Fruit fly (Drosophila melanogaster): ENCODE results near the gene CenG1A.

The CenG1A gene

DNA sequence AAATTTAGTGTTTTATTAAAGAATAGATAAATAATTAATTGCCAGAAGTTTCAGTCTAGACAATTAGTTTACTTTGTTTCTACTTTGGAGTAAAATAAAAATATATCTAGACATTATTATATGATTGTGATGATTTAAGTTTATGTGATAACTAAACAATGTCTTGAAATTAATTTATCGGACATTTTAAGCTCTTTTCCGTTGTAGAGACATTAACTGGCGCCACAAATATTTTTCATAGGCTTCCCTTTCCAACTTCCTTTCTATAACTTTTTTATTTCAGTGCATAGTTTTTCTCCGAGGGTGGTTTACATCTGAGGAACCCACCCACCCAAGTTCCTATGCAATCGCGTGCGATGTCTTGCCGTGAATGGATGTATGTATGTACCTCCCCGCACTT lies 41.3 kb downstream of the CenG1A start:
- no peak for TF ChIP-seq usp (GFP tag; optimal IDR thresholded peaks at IDR 0.05)
- TF ChIP-seq psq (optimal IDR thresholded peaks at IDR 0.05) = no peak
- TF ChIP-seq Dll (optimal IDR thresholded peaks at IDR 0.05) = no peak
- TF ChIP-seq CG8478 (optimal IDR thresholded peaks at IDR 0.05) = no peak
- no peak for TF ChIP-seq EcR (GFP tag; optimal IDR thresholded peaks at IDR 0.05)
- TF ChIP-seq pan (optimal IDR thresholded peaks at IDR 0.05) = no peak

DNA sequence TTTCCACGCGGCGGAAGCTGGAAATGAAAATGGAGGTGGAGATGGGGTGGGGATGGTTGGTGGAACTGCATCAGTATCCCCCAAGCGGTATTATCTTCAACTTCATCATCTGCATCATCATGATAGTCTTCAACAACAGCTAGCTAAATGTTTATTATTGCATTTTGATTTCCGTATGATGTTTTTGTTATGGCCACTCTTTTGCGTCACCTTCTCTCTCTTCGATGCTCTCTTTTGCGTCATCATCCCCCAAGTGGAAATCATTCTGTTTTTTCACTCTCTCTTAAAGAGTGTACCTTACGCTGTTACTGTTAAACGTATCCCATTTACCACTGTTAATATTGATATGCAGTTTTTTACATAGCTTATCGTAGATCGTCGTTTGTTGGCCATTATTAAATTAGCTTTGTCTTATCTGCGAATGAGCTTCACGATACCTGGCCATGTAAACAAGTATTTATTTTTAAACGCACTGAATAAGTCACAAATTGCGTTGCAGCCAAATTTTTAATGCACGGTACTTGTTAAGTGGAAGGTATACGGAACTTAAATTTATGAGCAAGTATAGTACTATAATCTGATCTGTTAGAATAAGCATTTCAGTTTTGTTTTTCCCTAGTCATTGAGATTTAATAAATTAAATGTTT lies 42.7 kb downstream of the CenG1A start:
- TF ChIP-seq CG8478 (optimal IDR thresholded peaks at IDR 0.05) (no peak), psq (optimal IDR thresholded peaks at IDR 0.05) (no peak), pan (optimal IDR thresholded peaks at IDR 0.05) (no peak), usp (GFP tag; optimal IDR thresholded peaks at IDR 0.05) (no peak), EcR (GFP tag; optimal IDR thresholded peaks at IDR 0.05) (no peak), Dll (optimal IDR thresholded peaks at IDR 0.05) (no peak)

DNA sequence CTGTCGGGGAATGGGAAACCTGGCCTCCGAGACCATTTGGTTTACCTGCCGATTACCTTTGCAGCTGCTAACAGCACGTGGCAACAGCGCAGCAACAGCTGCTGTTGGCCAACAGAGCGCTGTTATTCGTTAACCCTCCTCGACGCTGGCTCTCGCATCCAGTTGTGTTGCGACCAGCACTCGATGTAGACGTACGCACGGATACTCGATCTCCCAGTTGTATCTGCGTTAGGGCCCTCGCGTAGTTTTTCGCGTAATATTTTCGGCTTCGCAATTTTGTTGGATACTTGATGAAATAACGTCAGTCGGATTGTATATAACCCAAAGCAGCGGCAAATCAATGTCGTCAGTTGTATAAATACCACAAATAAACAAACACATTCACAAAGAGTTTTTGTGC lies 43.4 kb downstream of the CenG1A start:
- TF ChIP-seq usp (GFP tag; optimal IDR thresholded peaks at IDR 0.05) (no peak), psq (optimal IDR thresholded peaks at IDR 0.05) (no peak), CG8478 (optimal IDR thresholded peaks at IDR 0.05) (no peak), Dll (optimal IDR thresholded peaks at IDR 0.05) (no peak), EcR (GFP tag; optimal IDR thresholded peaks at IDR 0.05) (no peak), pan (optimal IDR thresholded peaks at IDR 0.05) (no peak)

DNA sequence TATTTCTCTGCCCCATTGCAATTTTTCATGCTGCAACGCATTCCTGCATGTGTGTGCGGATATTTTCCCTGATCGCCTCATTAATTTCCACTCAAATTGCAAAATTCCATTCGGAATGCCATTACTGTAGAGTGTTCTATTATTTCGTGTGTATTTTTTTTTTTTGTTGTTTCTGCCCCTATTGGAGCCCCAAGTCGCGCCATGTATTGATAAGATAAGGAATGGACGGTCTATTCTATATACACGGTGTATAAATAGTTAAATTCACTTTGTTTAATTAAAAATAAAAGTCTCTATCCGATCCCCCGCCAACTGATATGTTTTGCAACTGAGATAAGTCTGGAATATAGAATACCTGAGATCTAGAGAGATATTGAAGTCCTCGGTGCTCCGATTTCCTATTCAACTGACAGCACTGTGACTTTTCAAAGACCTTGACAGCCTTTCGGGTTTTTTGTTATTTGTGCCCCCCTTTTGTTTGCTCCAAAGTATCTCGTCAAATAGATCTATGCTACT lies 46.1 kb downstream of the CenG1A start:
- TF ChIP-seq psq (optimal IDR thresholded peaks at IDR 0.05) (no peak), CG8478 (optimal IDR thresholded peaks at IDR 0.05) (no peak), pan (optimal IDR thresholded peaks at IDR 0.05) (no peak), EcR (GFP tag; optimal IDR thresholded peaks at IDR 0.05) (no peak), Dll (optimal IDR thresholded peaks at IDR 0.05) (no peak), usp (GFP tag; optimal IDR thresholded peaks at IDR 0.05) (no peak)

dm6 chr2L:13881939-13882338 lies 46.6 kb downstream of the CenG1A start:
- TF ChIP-seq pan (optimal IDR thresholded peaks at IDR 0.05) (no peak), Dll (optimal IDR thresholded peaks at IDR 0.05) (no peak), usp (GFP tag; optimal IDR thresholded peaks at IDR 0.05) (no peak), CG8478 (optimal IDR thresholded peaks at IDR 0.05) (no peak), EcR (GFP tag; optimal IDR thresholded peaks at IDR 0.05) (no peak), psq (optimal IDR thresholded peaks at IDR 0.05) (no peak)

DNA sequence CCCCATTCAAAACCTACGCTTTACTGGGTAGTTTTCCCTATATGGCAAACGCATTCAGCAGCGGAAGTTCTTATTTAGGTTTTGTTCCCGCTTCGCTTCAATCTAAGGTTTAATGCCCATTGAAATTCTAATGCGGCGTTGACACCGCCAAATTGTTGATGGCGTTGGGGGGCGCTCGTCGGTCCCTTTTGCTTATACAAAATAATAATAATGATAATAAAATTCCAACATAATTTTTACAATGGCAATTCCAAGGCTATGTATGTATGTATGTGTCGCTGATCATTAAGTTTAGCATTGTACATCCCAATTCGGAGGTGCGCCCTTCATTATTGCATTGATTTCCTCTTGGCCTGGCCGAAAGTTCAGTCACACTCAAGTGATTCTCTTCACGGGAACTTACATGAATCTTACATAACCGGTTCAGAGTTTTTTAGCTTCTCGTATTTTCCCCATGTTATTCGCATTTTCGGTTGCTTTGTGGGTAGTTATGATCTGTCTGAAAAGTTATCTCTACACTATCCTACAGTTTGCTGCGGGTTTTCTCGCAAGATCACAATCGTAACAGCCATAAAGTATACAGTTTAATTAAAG lies 48.8 kb downstream of the CenG1A start:
- TF ChIP-seq psq (optimal IDR thresholded peaks at IDR 0.05) (no peak), CG8478 (optimal IDR thresholded peaks at IDR 0.05) (no peak), Dll (optimal IDR thresholded peaks at IDR 0.05) (no peak), EcR (GFP tag; optimal IDR thresholded peaks at IDR 0.05) (no peak), usp (GFP tag; optimal IDR thresholded peaks at IDR 0.05) (no peak), pan (optimal IDR thresholded peaks at IDR 0.05) (no peak)

DNA sequence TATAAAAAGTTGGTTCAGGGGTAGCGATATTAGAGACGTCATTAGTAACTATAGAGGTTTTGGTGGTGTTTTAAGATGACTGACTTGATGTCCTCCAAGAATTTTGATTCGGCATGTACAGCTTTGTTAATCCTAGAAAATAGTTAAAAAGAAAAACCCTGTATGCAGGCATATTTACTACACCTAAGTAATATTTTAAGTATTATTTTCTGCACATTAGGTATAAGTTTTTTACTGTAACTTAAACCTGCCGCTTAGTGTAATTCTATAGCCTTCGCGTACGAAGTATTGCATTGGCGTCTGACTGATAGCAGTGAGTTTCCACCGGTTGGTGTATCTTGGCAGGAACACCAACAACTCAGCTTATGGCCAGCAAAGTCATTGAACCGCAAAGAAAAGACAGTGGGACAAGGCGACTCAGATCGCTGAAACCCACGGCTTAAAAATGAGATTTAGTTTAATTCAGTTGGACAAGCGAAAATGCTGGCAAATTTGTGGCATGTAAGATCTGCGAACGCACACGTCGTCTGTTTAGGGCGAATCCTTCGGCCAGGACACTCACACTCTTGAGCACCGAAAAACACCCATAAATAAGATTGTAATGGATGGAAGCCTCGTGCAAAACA lies 49.4 kb downstream of the CenG1A start:
- TF ChIP-seq pan (optimal IDR thresholded peaks at IDR 0.05) (no peak), CG8478 (optimal IDR thresholded peaks at IDR 0.05) (no peak), psq (optimal IDR thresholded peaks at IDR 0.05) (no peak), Dll (optimal IDR thresholded peaks at IDR 0.05) (no peak), EcR (GFP tag; optimal IDR thresholded peaks at IDR 0.05) (peak; percentile 45 to 74), usp (GFP tag; optimal IDR thresholded peaks at IDR 0.05) (no peak)

dm6 chr2L:13886326-13887073 lies 51.1 kb downstream of the CenG1A start:
- TF ChIP-seq CG8478 (optimal IDR thresholded peaks at IDR 0.05) = no peak
- no peak for TF ChIP-seq psq (optimal IDR thresholded peaks at IDR 0.05)
- TF ChIP-seq pan (optimal IDR thresholded peaks at IDR 0.05) = no peak
- no peak for TF ChIP-seq usp (GFP tag; optimal IDR thresholded peaks at IDR 0.05)
- TF ChIP-seq Dll (optimal IDR thresholded peaks at IDR 0.05) = no peak
- no peak for TF ChIP-seq EcR (GFP tag; optimal IDR thresholded peaks at IDR 0.05)

DNA sequence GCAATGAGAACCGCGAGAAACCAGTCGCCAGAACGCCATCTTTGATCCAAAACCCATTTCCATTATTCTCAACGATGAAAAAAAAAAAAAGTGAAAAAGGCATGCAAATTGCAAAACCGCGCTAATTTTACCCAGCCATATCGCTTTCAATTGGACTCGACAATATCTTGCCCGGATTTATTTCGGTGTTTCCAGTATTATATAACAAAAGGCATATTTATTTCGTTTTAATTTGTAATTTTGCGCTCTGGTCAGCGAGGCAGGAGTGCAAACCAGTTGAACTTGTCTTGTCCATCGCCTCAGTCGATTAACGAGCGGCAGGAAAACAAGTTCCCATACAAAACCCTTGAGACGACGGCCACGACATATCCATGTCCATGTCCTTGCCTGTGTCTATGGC lies 54.6 kb downstream of the CenG1A start:
- TF ChIP-seq Dll (optimal IDR thresholded peaks at IDR 0.05) = no peak
- no peak for TF ChIP-seq pan (optimal IDR thresholded peaks at IDR 0.05)

DNA sequence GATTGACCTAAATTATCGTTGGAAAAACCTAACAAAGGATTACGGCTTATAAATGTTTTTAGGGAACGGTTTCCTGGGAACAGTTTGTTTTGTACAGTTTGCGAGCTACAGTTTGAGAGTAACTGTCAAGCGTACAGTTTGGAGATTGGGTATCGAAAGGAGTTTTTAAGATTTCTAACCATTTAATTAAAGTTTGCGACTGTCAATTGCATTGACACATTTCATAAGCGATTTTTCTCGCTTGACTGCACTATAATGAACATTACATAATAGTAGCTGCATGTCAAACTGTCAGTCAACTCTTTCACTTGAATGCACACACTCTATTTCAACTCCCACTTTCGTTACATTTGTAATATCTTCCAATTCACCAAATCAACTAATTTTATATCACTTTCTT lies 57.5 kb downstream of the CenG1A start:
- TF ChIP-seq Dll (optimal IDR thresholded peaks at IDR 0.05) (no peak), pan (optimal IDR thresholded peaks at IDR 0.05) (no peak), psq (optimal IDR thresholded peaks at IDR 0.05) (no peak), CG8478 (optimal IDR thresholded peaks at IDR 0.05) (no peak), usp (GFP tag; optimal IDR thresholded peaks at IDR 0.05) (no peak), EcR (GFP tag; optimal IDR thresholded peaks at IDR 0.05) (no peak)

DNA sequence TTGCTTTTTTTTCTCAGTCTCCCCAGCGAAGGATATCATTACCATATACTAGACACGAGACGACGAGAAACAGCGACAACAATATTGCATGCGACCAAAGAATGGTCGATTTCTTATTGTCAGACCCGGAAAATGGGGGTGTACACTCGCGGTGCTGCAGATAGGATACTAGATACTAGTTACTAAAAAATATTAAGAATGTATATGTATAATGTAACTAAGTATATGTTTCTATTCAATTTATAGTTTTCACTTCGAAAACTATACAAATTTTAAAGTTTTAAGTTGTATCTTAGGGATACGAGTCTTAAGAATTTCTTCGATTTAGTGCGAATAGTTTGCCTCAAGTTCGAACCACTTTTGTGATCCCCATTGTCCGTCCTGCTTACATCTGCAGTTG lies 58.1 kb downstream of the CenG1A start:
- TF ChIP-seq CG8478 (optimal IDR thresholded peaks at IDR 0.05) = no peak
- TF ChIP-seq EcR (GFP tag; optimal IDR thresholded peaks at IDR 0.05) = no peak
- no peak for TF ChIP-seq Dll (optimal IDR thresholded peaks at IDR 0.05)
- no peak for TF ChIP-seq pan (optimal IDR thresholded peaks at IDR 0.05)
- no peak for TF ChIP-seq psq (optimal IDR thresholded peaks at IDR 0.05)
- TF ChIP-seq usp (GFP tag; optimal IDR thresholded peaks at IDR 0.05) = no peak

Measured in whole organism.